Fruit fly (Drosophila melanogaster) whole organism, embryonic: ENCODE measurements around the gene RPA3.

Experiments used
- CG10543 ChIP-seq: fragments of 200-800 bp; sonication (Bioruptor generic); optimal IDR thresholded peaks from 3 replicates; lab custom pipeline; 2017; ENCODE audit warnings: missing biosample characterization, mild to moderate bottlenecking, missing genetic modification characterization, moderate library complexity
- CG11247 ChIP-seq: fragments of 200-800 bp; sonication (Bioruptor generic); IDR thresholded peaks from 2 replicates; pipeline ENCODE4 v1.3.6; 2022; ENCODE audit warnings: missing biosample characterization, missing genetic modification characterization
- CG11695 ChIP-seq: fragments of 200-800 bp; sonication (Bioruptor generic); IDR thresholded peaks from 3 replicates; pipeline ENCODE4 v1.3.6; 2022; ENCODE audit warnings: missing biosample characterization, missing genetic modification characterization
- CG12219 ChIP-seq: fragments of 200-800 bp; sonication (Bioruptor generic); optimal IDR thresholded peaks from 3 replicates; lab custom pipeline; 2018; ENCODE audit warnings: missing biosample characterization, mild to moderate bottlenecking, missing genetic modification characterization
- CG12236 ChIP-seq: fragments of 200-800 bp; sonication (Bioruptor generic); optimal IDR thresholded peaks from 2 replicates; lab custom pipeline; 2016; ENCODE audit warnings: missing biosample characterization, missing genetic modification characterization
- CG13296 ChIP-seq: fragments of 200-800 bp; sonication (Bioruptor generic); optimal IDR thresholded peaks from 3 replicates; lab custom pipeline; 2018; ENCODE audit warnings: missing biosample characterization, mild to moderate bottlenecking, missing genetic modification characterization
- CG13775 ChIP-seq: fragments of 200-800 bp; sonication (Bioruptor generic); optimal IDR thresholded peaks from 3 replicates; lab custom pipeline; 2017; ENCODE audit warnings: missing biosample characterization, mild to moderate bottlenecking, missing genetic modification characterization
- CG14441 ChIP-seq: fragments of 200-800 bp; sonication (Bioruptor generic); IDR thresholded peaks from 2 replicates; pipeline ENCODE4 v1.3.6; 2022; ENCODE audit warnings: missing biosample characterization, missing genetic modification characterization
- CG15696 ChIP-seq: fragments of 200-800 bp; sonication (Bioruptor generic); optimal IDR thresholded peaks from 2 replicates; lab custom pipeline; 2019; ENCODE audit warnings: missing biosample characterization, mild to moderate bottlenecking, missing genetic modification characterization, moderate library complexity
- CG1603 ChIP-seq: fragments of 200-800 bp; sonication (Bioruptor generic); optimal IDR thresholded peaks from 2 replicates; lab custom pipeline; 2019; ENCODE audit warnings: missing biosample characterization, mild to moderate bottlenecking, missing genetic modification characterization, moderate library complexity
- CG16813 ChIP-seq: fragments of 200-800 bp; sonication (Bioruptor generic); IDR thresholded peaks from 3 replicates; pipeline ENCODE4 v1.3.6; 2022; ENCODE audit warnings: missing biosample characterization, missing genetic modification characterization; ENCODE audit not compliant: partially characterized antibody
- CG18011 ChIP-seq: fragments of 200-800 bp; sonication (Bioruptor generic); optimal IDR thresholded peaks from 2 replicates; lab custom pipeline; 2017; ENCODE audit warnings: missing biosample characterization, missing genetic modification characterization, mild to moderate bottlenecking, moderate library complexity, missing genotype
- CG18619 ChIP-seq: fragments of 200-800 bp; sonication (Bioruptor generic); optimal IDR thresholded peaks from 3 replicates; lab custom pipeline; 2017; ENCODE audit warnings: missing biosample characterization, mild to moderate bottlenecking, missing genetic modification characterization
- CG2202 ChIP-seq: fragments of 200-800 bp; sonication (Bioruptor generic); optimal IDR thresholded peaks from 2 replicates; lab custom pipeline; 2018; ENCODE audit warnings: missing biosample characterization, mild to moderate bottlenecking, missing genetic modification characterization
- CG2678 ChIP-seq: fragments of 200-800 bp; sonication (Bioruptor generic); optimal IDR thresholded peaks from 3 replicates; lab custom pipeline; 2019; ENCODE audit warnings: missing biosample characterization, mild to moderate bottlenecking, missing genetic modification characterization, moderate library complexity
- CG2889 ChIP-seq: fragments of 200-800 bp; sonication (Bioruptor generic); IDR thresholded peaks from 3 replicates; pipeline ENCODE4 v1.3.6; 2022; ENCODE audit warnings: missing biosample characterization, missing genetic modification characterization
- CG3407 ChIP-seq: fragments of 200-800 bp; sonication (Bioruptor generic); optimal IDR thresholded peaks from 2 replicates; lab custom pipeline; 2018; ENCODE audit warnings: missing biosample characterization, mild to moderate bottlenecking, missing genetic modification characterization
- CG4328 ChIP-seq: fragments of 200-800 bp; sonication (Bioruptor generic); optimal IDR thresholded peaks from 3 replicates; lab custom pipeline; 2017; ENCODE audit warnings: missing biosample characterization, missing genetic modification reagents, missing genetic modification characterization
- CG4360 ChIP-seq: fragments of 200-800 bp; sonication (Bioruptor generic); IDR thresholded peaks from 2 replicates; pipeline ENCODE4 v1.3.6; 2022; ENCODE audit warnings: missing biosample characterization, missing genetic modification characterization
- CG4424 ChIP-seq: fragments of 200-800 bp; sonication (Bioruptor generic); optimal IDR thresholded peaks from 3 replicates; lab custom pipeline; 2016; ENCODE audit warnings: missing biosample characterization, missing genetic modification characterization
- CG6683 ChIP-seq: fragments of 200-800 bp; sonication (Bioruptor generic); optimal IDR thresholded peaks from 2 replicates; lab custom pipeline; 2017; ENCODE audit warnings: missing biosample characterization, mild to moderate bottlenecking, missing genetic modification characterization, missing genetic modification reagents
- CG6854 ChIP-seq: fragments of 200-800 bp; sonication (Bioruptor generic); optimal IDR thresholded peaks from 3 replicates; lab custom pipeline; 2017; ENCODE audit warnings: missing biosample characterization, mild to moderate bottlenecking, missing genetic modification characterization
- CG9797 ChIP-seq: fragments of 200-800 bp; sonication (Bioruptor generic); optimal IDR thresholded peaks from 3 replicates; lab custom pipeline; 2018; ENCODE audit warnings: missing biosample characterization, mild to moderate bottlenecking, missing genetic modification characterization
- D19B ChIP-seq: fragments of 200-800 bp; sonication (Bioruptor generic); optimal IDR thresholded peaks from 2 replicates; lab custom pipeline; 2017; ENCODE audit warnings: missing biosample characterization, mild to moderate bottlenecking, missing genetic modification characterization
- Dref ChIP-seq: fragments of 200-800 bp; sonication (Bioruptor generic); IDR thresholded peaks from 2 replicates; pipeline ENCODE4 v1.3.6; 2022; ENCODE audit warnings: missing biosample characterization, missing genetic modification characterization
- Ets97D ChIP-seq: fragments of 200-800 bp; sonication (Bioruptor generic); optimal IDR thresholded peaks from 3 replicates; lab custom pipeline; 2016; ENCODE audit warnings: missing biosample characterization, missing genetic modification characterization
- HmgZ ChIP-seq: fragments of 200-800 bp; sonication (Bioruptor generic); optimal IDR thresholded peaks from 2 replicates; lab custom pipeline; 2018; ENCODE audit warnings: missing biosample characterization, mild to moderate bottlenecking, missing genetic modification characterization
- Hr51 ChIP-seq, 2 experiments: fragments of 200-800 bp; sonication (Bioruptor generic); optimal IDR thresholded peaks; 2 replicates in 1 of 2; 3 replicates in 1 of 2; lab custom pipeline; 2016 to 2018; ENCODE audit warnings: missing biosample characterization in 2 of 2, missing genetic modification characterization in 2 of 2, mild to moderate bottlenecking in 1 of 2, moderate library complexity in 1 of 2
- Jarid2 ChIP-seq: fragments of 200-800 bp; sonication (Bioruptor generic); optimal IDR thresholded peaks from 3 replicates; lab custom pipeline; 2017; ENCODE audit warnings: mild to moderate bottlenecking, missing biosample characterization, missing genetic modification reagents, missing genetic modification characterization
- Lim3 ChIP-seq: fragments of 200-800 bp; sonication (Bioruptor generic); IDR thresholded peaks from 2 replicates; pipeline ENCODE4 v1.3.6; 2022; ENCODE audit warnings: missing biosample characterization, missing genetic modification characterization
- Mrtf ChIP-seq: fragments of 200-800 bp; sonication (Bioruptor generic); IDR thresholded peaks from 3 replicates; pipeline ENCODE4 v1.3.6; 2022; ENCODE audit warnings: missing biosample characterization, missing genetic modification characterization
- Rx ChIP-seq: fragments of 200-800 bp; sonication (Bioruptor generic); IDR thresholded peaks from 2 replicates; pipeline ENCODE4 v1.3.6; 2022; ENCODE audit warnings: missing biosample characterization, missing genetic modification characterization
- TFAM ChIP-seq: fragments of 200-800 bp; sonication (Bioruptor generic); optimal IDR thresholded peaks from 2 replicates; lab custom pipeline; 2017; ENCODE audit warnings: missing biosample characterization, missing genetic modification characterization, inconsistent platforms
- Trl ChIP-seq, 3 experiments: fragments of >200 bp in 2 of 3; fragments of 200-800 bp in 1 of 3; sonication (Bioruptor generic) in 1 of 3; optimal IDR thresholded peaks; 2 replicates in 1 of 3; 3 replicates in 2 of 3; lab custom pipeline; 2016 to 2017; ENCODE audit warnings: missing biosample characterization in 1 of 3, missing genetic modification characterization in 1 of 3
- Usf ChIP-seq: fragments of 200-800 bp; sonication (Bioruptor generic); optimal IDR thresholded peaks from 2 replicates; lab custom pipeline; 2017; ENCODE audit warnings: missing genotype, missing biosample characterization, missing genetic modification characterization
- abd-A ChIP-seq: fragments of 200-800 bp; sonication (Bioruptor generic); optimal IDR thresholded peaks from 3 replicates; lab custom pipeline; 2019; ENCODE audit warnings: missing biosample characterization, mild to moderate bottlenecking, missing genetic modification characterization, moderate library complexity
- aop ChIP-seq: fragments of 200-800 bp; sonication (Bioruptor generic); IDR thresholded peaks from 2 replicates; pipeline ENCODE4 v1.3.6; 2022; ENCODE audit warnings: missing biosample characterization, missing genetic modification characterization
- fd3F ChIP-seq: fragments of 200-800 bp; sonication (Bioruptor generic); optimal IDR thresholded peaks from 2 replicates; lab custom pipeline; 2018; ENCODE audit warnings: missing biosample characterization, mild to moderate bottlenecking, missing genetic modification characterization, moderate library complexity
- gcm ChIP-seq: fragments of 200-800 bp; sonication (Bioruptor generic); optimal IDR thresholded peaks from 2 replicates; lab custom pipeline; 2019; ENCODE audit warnings: missing biosample characterization, mild to moderate bottlenecking, missing genetic modification characterization, moderate library complexity
- knrl ChIP-seq: fragments of 200-800 bp; sonication (Bioruptor generic); IDR thresholded peaks from 3 replicates; pipeline ENCODE4 v1.3.6; 2022; ENCODE audit warnings: missing biosample characterization, missing genetic modification characterization; ENCODE audit not compliant: partially characterized antibody
- lov ChIP-seq, 2 experiments: fragments of 200-800 bp in 1 of 2; fragments of >200 bp in 1 of 2; sonication (Bioruptor generic) in 1 of 2; IDR thresholded peaks in 1 of 2; optimal IDR thresholded peaks in 1 of 2; 2 replicates in 1 of 2; 3 replicates in 1 of 2; pipeline versions ENCODE4 v1.3.6 to Lab custom; 2017 to 2022; ENCODE audit warnings: missing biosample characterization in 1 of 2, missing genetic modification characterization in 1 of 2
- luna ChIP-seq: fragments of 200-800 bp; sonication (Bioruptor generic); optimal IDR thresholded peaks from 2 replicates; lab custom pipeline; 2016; ENCODE audit warnings: missing biosample characterization, missing genetic modification characterization
- pros ChIP-seq: fragments of 200-800 bp; sonication (Bioruptor generic); optimal IDR thresholded peaks from 3 replicates; lab custom pipeline; 2019; ENCODE audit warnings: missing biosample characterization, mild to moderate bottlenecking, missing genetic modification characterization, moderate library complexity
- slou ChIP-seq: fragments of 200-800 bp; sonication (Bioruptor generic); optimal IDR thresholded peaks from 3 replicates; lab custom pipeline; 2016; ENCODE audit warnings: missing biosample characterization, missing genetic modification characterization
- so ChIP-seq: fragments of 200-800 bp; sonication (Bioruptor generic); IDR thresholded peaks from 3 replicates; pipeline ENCODE4 v1.3.6; 2022; ENCODE audit warnings: missing biosample characterization, missing genetic modification characterization
- sob ChIP-seq: fragments of 200-800 bp; sonication (Bioruptor generic); IDR thresholded peaks from 2 replicates; pipeline ENCODE4 v1.3.6; 2022; ENCODE audit warnings: missing biosample characterization, missing genetic modification characterization
- tap ChIP-seq: fragments of 200-800 bp; optimal IDR thresholded peaks from 3 replicates; lab custom pipeline; 2019; ENCODE audit warnings: missing biosample characterization, mild to moderate bottlenecking, missing genetic modification characterization, moderate library complexity
- zen2 ChIP-seq: fragments of 200-800 bp; sonication (Bioruptor generic); IDR thresholded peaks from 3 replicates; pipeline ENCODE4 v1.3.6; 2022; ENCODE audit warnings: missing biosample characterization, missing genetic modification characterization; ENCODE audit not compliant: partially characterized antibody

Gene RPA3

dm6 chrX:11621866-11622648 lies 6.4 kb upstream of the RPA3 start, which contains the start of gene Ptp10D (continued):
- no peak for TF ChIP-seq TFAM
- TF ChIP-seq CG3407 (GFP tag; lab: Kevin White, UChicago), result no peak
- TF ChIP-seq CG18011 (GFP tag; lab: Kevin White, UChicago), result no peak
- TF ChIP-seq gcm, result no peak
- TF ChIP-seq abd-A (tag; lab: Kevin White, UChicago), result peak; percentile 78
- TF ChIP-seq Jarid2 (GFP tag; lab: Kevin White, UChicago), result peak; percentile 97
- TF ChIP-seq CG9797 (GFP tag; lab: Kevin White, UChicago), result peak; percentile 25
- no peak for TF ChIP-seq CG6683 (GFP tag; lab: Kevin White, UChicago)
- TF ChIP-seq CG12219, result no peak
- peak; percentile 19 for TF ChIP-seq CG13296 (GFP tag; lab: Kevin White, UChicago)
- TF ChIP-seq Dref (GFP tag; lab: Robert Waterston, UW), result peak; percentile 94
- peak; percentile 80 for TF ChIP-seq CG10543 (GFP tag; lab: Kevin White, UChicago)
- TF ChIP-seq slou (GFP tag; lab: Kevin White, UChicago), result no peak
- TF ChIP-seq CG1603 (tag; lab: Kevin White, UChicago), result peak; percentile 31
- TF ChIP-seq Trl (optimal IDR thresholded peaks at IDR 0.05; lab: Kevin White, UChicago), result no peak
- no peak for TF ChIP-seq Trl (GFP tag; optimal IDR thresholded peaks at IDR 0.05; lab: Kevin White, UChicago)
- no peak for TF ChIP-seq luna (GFP tag; lab: Kevin White, UChicago)
- TF ChIP-seq pros (GFP tag; lab: Kevin White, UChicago), result no peak
- no peak for TF ChIP-seq CG4360 (GFP tag; lab: Robert Waterston, UW)
- no peak for TF ChIP-seq Ets97D (GFP tag; lab: Kevin White, UChicago)
- no peak for TF ChIP-seq CG14441
- no peak for TF ChIP-seq Usf (GFP tag; lab: Kevin White, UChicago)
- no peak for TF ChIP-seq CG4328 (GFP tag; lab: Kevin White, UChicago)
- peak; percentile 40 for TF ChIP-seq HmgZ (tag; lab: Kevin White, UChicago)
- no peak for TF ChIP-seq CG12236 (GFP tag; lab: Kevin White, UChicago)
- TF ChIP-seq Hr51 (GFP tag; optimal IDR thresholded peaks at IDR 0.05; lab: Kevin White, UChicago), result peak in 1 of 2 experiments; percentile 3
- TF ChIP-seq knrl (GFP tag; lab: Robert Waterston, UW), result peak; percentile 87
- TF ChIP-seq Mrtf (GFP tag; lab: Robert Waterston, UW), result no peak
- no peak for TF ChIP-seq CG18619 (GFP tag; lab: Kevin White, UChicago)
- no peak for TF ChIP-seq CG4424
- TF ChIP-seq so (GFP tag; lab: Robert Waterston, UW), result peak; percentile 52; the same call in 1 of the 3 replicates
- TF ChIP-seq CG15696 (tag; lab: Kevin White, UChicago), result no peak
- TF ChIP-seq tap, result no peak
- peak; percentile 39 for TF ChIP-seq CG11247 (GFP tag; lab: Robert Waterston, UW)
- TF ChIP-seq CG11695 (GFP tag; lab: Robert Waterston, UW), result no peak
- TF ChIP-seq D19B, result no peak
- TF ChIP-seq aop (GFP tag; lab: Robert Waterston, UW), result no peak
- no peak for TF ChIP-seq lov (optimal IDR thresholded peaks at IDR 0.05; lab: Kevin White, UChicago)
- TF ChIP-seq lov (GFP tag; IDR thresholded peaks at IDR 0.05; lab: Robert Waterston, UW), result 0 out of 3 replicates have a peak, but pooled peaks have one; percentile 34
- peak; percentile 88 for TF ChIP-seq CG16813 (GFP tag; lab: Robert Waterston, UW)
- TF ChIP-seq CG13775 (GFP tag; lab: Kevin White, UChicago), result no peak
- TF ChIP-seq Lim3 (GFP tag; lab: Robert Waterston, UW), result no peak
- TF ChIP-seq CG2202 (tag; lab: Kevin White, UChicago), result no peak
- TF ChIP-seq CG2678 (tag; lab: Kevin White, UChicago), result peak; percentile 2
- TF ChIP-seq Rx (GFP tag; lab: Robert Waterston, UW), result no peak
- TF ChIP-seq CG2889 (GFP tag; lab: Robert Waterston, UW), result no peak
- peak; percentile 46; the same call in 1 of the 2 replicates for TF ChIP-seq sob (GFP tag; lab: Robert Waterston, UW)
- peak; percentile 82 for TF ChIP-seq zen2 (GFP tag; lab: Robert Waterston, UW)
- TF ChIP-seq fd3F (GFP tag; lab: Kevin White, UChicago), result no peak
- no peak for TF ChIP-seq CG6854 (GFP tag; lab: Kevin White, UChicago)
